Worm (Caenorhabditis elegans) whole organism, L4/young adult: Measurements from ENCODE around the gene Y116A8C.33.

Source experiments
- W03F9.2 ChIP-seq: fragments of 150-350 bp; optimal IDR thresholded peaks from 2 replicates; lab custom pipeline; 2014; ENCODE audit warnings: missing biosample characterization, missing genetic modification characterization
- dao-5 ChIP-seq: sonication (generic microtip); optimal IDR thresholded peaks from 2 replicates; lab custom pipeline; 2016; ENCODE audit warnings: missing genotype, missing genetic modification characterization, moderate library complexity, missing compliant biosample characterization
- him-1 ChIP-seq: sonication (generic microtip); optimal IDR thresholded peaks from 2 replicates; lab custom pipeline; 2016; ENCODE audit warnings: missing genotype, missing genetic modification reagents, missing genetic modification characterization, missing compliant biosample characterization

DNA sequence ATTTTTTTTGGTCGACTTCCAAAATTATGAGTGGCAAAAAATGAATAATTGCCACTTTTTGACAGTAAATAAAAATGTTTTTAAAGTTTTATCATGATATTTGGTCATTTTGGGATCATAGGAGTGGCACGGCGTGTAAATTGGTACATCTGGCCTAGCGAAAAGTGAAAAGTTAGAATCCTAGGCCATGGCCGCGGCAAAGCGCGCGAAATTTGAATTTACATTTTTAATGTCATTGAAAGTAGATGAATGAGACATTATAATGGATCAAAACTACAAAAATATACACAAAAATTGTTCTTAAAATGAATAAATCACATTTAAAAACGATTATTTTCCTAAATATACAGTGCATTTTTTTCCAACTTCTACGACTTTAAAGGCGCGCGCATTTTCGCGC is 14.6 kb downstream of the Y116A8C.33 start:
- TF ChIP-seq him-1 (tag; lab: Kevin White, UChicago): no peak
- TF ChIP-seq dao-5 (tag; lab: Kevin White, UChicago): no peak
- TF ChIP-seq W03F9.2 (tag; lab: Kevin White, UChicago): no peak
